Fruit fly (Drosophila melanogaster) whole organism, embryonic: ENCODE measurements around the gene Cyp12a5.

ENCODE experiments used
- Adf1 ChIP-seq: fragments of 200-800 bp; sonication (Bioruptor generic); IDR thresholded peaks from 2 replicates; pipeline ENCODE4 v1.3.6; 2022; ENCODE audit warnings: missing biosample characterization, missing genetic modification characterization
- Aef1 ChIP-seq: fragments of 200-800 bp; sonication (Bioruptor generic); IDR thresholded peaks from 3 replicates; pipeline ENCODE4 v1.3.6; 2022; ENCODE audit warnings: missing biosample characterization, missing genetic modification characterization
- BEAF-32 ChIP-seq: fragments of 200-800 bp; sonication (Bioruptor generic); optimal IDR thresholded peaks from 3 replicates; lab custom pipeline; 2017; ENCODE audit warnings: missing biosample characterization, missing genetic modification characterization, mild to moderate bottlenecking, moderate library complexity, missing genetic modification reagents
- Blimp-1 ChIP-seq: fragments of 200-800 bp; sonication (Bioruptor generic); optimal IDR thresholded peaks from 3 replicates; lab custom pipeline; 2018; ENCODE audit warnings: missing biosample characterization, missing genetic modification characterization, mild to moderate bottlenecking, moderate library complexity, missing genetic modification reagents
- CG12236 ChIP-seq: fragments of 200-800 bp; sonication (Bioruptor generic); optimal IDR thresholded peaks from 2 replicates; lab custom pipeline; 2016; ENCODE audit warnings: missing biosample characterization, missing genetic modification characterization
- CG17802 ChIP-seq: fragments of 200-800 bp; sonication (Bioruptor generic); optimal IDR thresholded peaks from 2 replicates; lab custom pipeline; 2018; ENCODE audit warnings: missing biosample characterization, mild to moderate bottlenecking, missing genetic modification characterization, moderate library complexity
- CG32767 ChIP-seq: fragments of 200-800 bp; sonication (Bioruptor generic); IDR thresholded peaks from 2 replicates; pipeline ENCODE4 v1.3.6; 2022; ENCODE audit warnings: missing biosample characterization, missing genetic modification characterization
- CG4730 ChIP-seq: fragments of 200-800 bp; sonication (Bioruptor generic); IDR thresholded peaks from 2 replicates; pipeline ENCODE4 v1.3.6; 2022; ENCODE audit warnings: missing biosample characterization, missing genetic modification characterization
- CG7372 ChIP-seq: fragments of 200-800 bp; sonication (Bioruptor generic); IDR thresholded peaks from 2 replicates; pipeline ENCODE4 v1.3.6; 2022; ENCODE audit warnings: missing biosample characterization, missing genetic modification characterization
- CG7556 ChIP-seq: fragments of 200-800 bp; sonication (Bioruptor generic); optimal IDR thresholded peaks from 2 replicates; lab custom pipeline; 2017; ENCODE audit warnings: missing biosample characterization, mild to moderate bottlenecking, missing genetic modification characterization
- CG7963 ChIP-seq: fragments of 200-800 bp; sonication (Bioruptor generic); IDR thresholded peaks from 3 replicates; pipeline ENCODE4 v1.3.6; 2022; ENCODE audit warnings: missing biosample characterization, missing genetic modification characterization; ENCODE audit not compliant: partially characterized antibody
- CG8944 ChIP-seq: fragments of 200-800 bp; sonication (Bioruptor generic); optimal IDR thresholded peaks from 3 replicates; lab custom pipeline; 2016; ENCODE audit warnings: missing biosample characterization, missing genetic modification characterization
- CG9797 ChIP-seq: fragments of 200-800 bp; sonication (Bioruptor generic); optimal IDR thresholded peaks from 3 replicates; lab custom pipeline; 2018; ENCODE audit warnings: missing biosample characterization, mild to moderate bottlenecking, missing genetic modification characterization
- CG9932 ChIP-seq: fragments of 200-800 bp; sonication (Bioruptor generic); IDR thresholded peaks from 2 replicates; pipeline ENCODE4 v1.3.6; 2022; ENCODE audit warnings: missing biosample characterization, missing genetic modification characterization
- CHES-1-like ChIP-seq: fragments of 200-800 bp; sonication (Bioruptor generic); optimal IDR thresholded peaks from 2 replicates; lab custom pipeline; 2016; ENCODE audit warnings: missing biosample characterization, missing genetic modification characterization
- Dbx ChIP-seq: fragments of 200-800 bp; sonication (Bioruptor generic); IDR thresholded peaks from 3 replicates; pipeline ENCODE4 v1.3.6; 2022; ENCODE audit warnings: missing biosample characterization, missing genetic modification characterization
- Deaf1 ChIP-seq: fragments of 200-800 bp; optimal IDR thresholded peaks from 3 replicates; lab custom pipeline; 2019; ENCODE audit warnings: missing biosample characterization, mild to moderate bottlenecking, missing genetic modification characterization, moderate library complexity
- Fer2 ChIP-seq: fragments of 200-800 bp; sonication (Bioruptor generic); optimal IDR thresholded peaks from 2 replicates; lab custom pipeline; 2018; ENCODE audit warnings: missing biosample characterization, mild to moderate bottlenecking, missing genetic modification characterization, moderate library complexity
- Gug ChIP-seq: fragments of 200-800 bp; sonication (Bioruptor generic); IDR thresholded peaks from 4 replicates; pipeline ENCODE4 v1.3.6; 2022; ENCODE audit warnings: missing biosample characterization, missing genetic modification characterization
- Lhr ChIP-seq: fragments of 200-800 bp; sonication (Bioruptor generic); optimal IDR thresholded peaks from 3 replicates; lab custom pipeline; 2017; ENCODE audit warnings: mild to moderate bottlenecking, missing biosample characterization, missing genetic modification reagents, missing genetic modification characterization
- Lim3 ChIP-seq: fragments of 200-800 bp; sonication (Bioruptor generic); IDR thresholded peaks from 2 replicates; pipeline ENCODE4 v1.3.6; 2022; ENCODE audit warnings: missing biosample characterization, missing genetic modification characterization
- Mad ChIP-seq: fragments of 200-800 bp; sonication (Bioruptor generic); optimal IDR thresholded peaks from 2 replicates; lab custom pipeline; 2016; ENCODE audit warnings: missing biosample characterization, missing genetic modification characterization
- Nf-YC ChIP-seq: fragments of 200-800 bp; optimal IDR thresholded peaks from 3 replicates; lab custom pipeline; 2019; ENCODE audit warnings: missing biosample characterization, mild to moderate bottlenecking, missing genetic modification characterization, moderate library complexity
- NfI ChIP-seq: fragments of 200-800 bp; sonication (Bioruptor generic); optimal IDR thresholded peaks from 3 replicates; lab custom pipeline; 2018; ENCODE audit warnings: missing biosample characterization, mild to moderate bottlenecking, missing genetic modification characterization, moderate library complexity
- Ravus ChIP-seq: fragments of 200-800 bp; sonication (Bioruptor generic); IDR thresholded peaks from 2 replicates; pipeline ENCODE4 v1.3.6; 2022; ENCODE audit warnings: missing biosample characterization, missing genetic modification characterization
- Sox102F ChIP-seq: fragments of 200-800 bp; sonication (Bioruptor generic); optimal IDR thresholded peaks from 2 replicates; lab custom pipeline; 2018; ENCODE audit warnings: missing biosample characterization, mild to moderate bottlenecking, missing genetic modification characterization, moderate library complexity
- abd-A ChIP-seq: fragments of 200-800 bp; sonication (Bioruptor generic); optimal IDR thresholded peaks from 3 replicates; lab custom pipeline; 2019; ENCODE audit warnings: missing biosample characterization, mild to moderate bottlenecking, missing genetic modification characterization, moderate library complexity
- ac ChIP-seq: fragments of 200-800 bp; sonication (Bioruptor generic); optimal IDR thresholded peaks from 3 replicates; lab custom pipeline; 2017; ENCODE audit warnings: missing biosample characterization, mild to moderate bottlenecking, missing genetic modification characterization
- ase ChIP-seq: fragments of 200-800 bp; sonication (Bioruptor generic); IDR thresholded peaks from 3 replicates; pipeline ENCODE4 v1.3.6; 2022; ENCODE audit warnings: missing biosample characterization, missing genetic modification characterization
- az2 ChIP-seq: fragments of 200-800 bp; sonication (Bioruptor generic); optimal IDR thresholded peaks from 3 replicates; lab custom pipeline; 2016; ENCODE audit warnings: missing biosample characterization, missing genetic modification characterization
- bowl ChIP-seq: fragments of 200-800 bp; sonication (Bioruptor generic); IDR thresholded peaks from 2 replicates; pipeline ENCODE4 v1.3.6; 2022; ENCODE audit warnings: missing biosample characterization, missing genetic modification characterization
- btn ChIP-seq: fragments of 200-800 bp; sonication (Bioruptor generic); optimal IDR thresholded peaks from 2 replicates; lab custom pipeline; 2016; ENCODE audit warnings: missing biosample characterization, missing genetic modification characterization
- cato ChIP-seq: fragments of 200-800 bp; sonication (Bioruptor generic); optimal IDR thresholded peaks from 2 replicates; lab custom pipeline; 2016; ENCODE audit warnings: missing biosample characterization, missing genetic modification characterization, borderline replicate concordance
- cwo ChIP-seq: fragments of 200-800 bp; sonication (Bioruptor generic); optimal IDR thresholded peaks from 3 replicates; lab custom pipeline; 2017; ENCODE audit warnings: missing biosample characterization, missing genetic modification characterization, mild to moderate bottlenecking, moderate library complexity, missing genetic modification reagents
- eyg ChIP-seq: fragments of 200-800 bp; sonication (Bioruptor generic); optimal IDR thresholded peaks from 3 replicates; lab custom pipeline; 2016; ENCODE audit warnings: missing biosample characterization, missing genetic modification characterization
- h ChIP-seq: fragments of >200 bp; optimal IDR thresholded peaks from 2 replicates; lab custom pipeline; 2017
- hkb ChIP-seq, 2 experiments: fragments of 200-800 bp in 1 of 2; fragments of >200 bp in 1 of 2; sonication (Bioruptor generic) in 1 of 2; IDR thresholded peaks in 1 of 2; optimal IDR thresholded peaks in 1 of 2; 2 replicates each; pipeline versions ENCODE4 v1.3.6 to Lab custom; 2017 to 2022; ENCODE audit warnings: missing biosample characterization in 1 of 2, missing genetic modification characterization in 1 of 2
- jing ChIP-seq: fragments of 200-800 bp; sonication (Bioruptor generic); optimal IDR thresholded peaks from 2 replicates; lab custom pipeline; 2018; ENCODE audit warnings: missing biosample characterization, mild to moderate bottlenecking, missing genetic modification characterization
- jumu ChIP-seq: fragments of 200-800 bp; sonication (Bioruptor generic); optimal IDR thresholded peaks from 3 replicates; lab custom pipeline; 2016; ENCODE audit warnings: missing biosample characterization, missing genetic modification characterization
- knrl ChIP-seq: fragments of 200-800 bp; sonication (Bioruptor generic); IDR thresholded peaks from 3 replicates; pipeline ENCODE4 v1.3.6; 2022; ENCODE audit warnings: missing biosample characterization, missing genetic modification characterization; ENCODE audit not compliant: partially characterized antibody
- nerfin-1 ChIP-seq: fragments of 200-800 bp; sonication (Bioruptor generic); optimal IDR thresholded peaks from 3 replicates; lab custom pipeline; 2019; ENCODE audit warnings: missing biosample characterization, mild to moderate bottlenecking, missing genetic modification characterization, moderate library complexity
- pros ChIP-seq: fragments of 200-800 bp; sonication (Bioruptor generic); optimal IDR thresholded peaks from 3 replicates; lab custom pipeline; 2019; ENCODE audit warnings: missing biosample characterization, mild to moderate bottlenecking, missing genetic modification characterization, moderate library complexity
- schlank ChIP-seq: fragments of 200-800 bp; sonication (Bioruptor generic); optimal IDR thresholded peaks from 2 replicates; lab custom pipeline; 2018; ENCODE audit warnings: missing biosample characterization, mild to moderate bottlenecking, missing genetic modification characterization
- sens-2 ChIP-seq: fragments of 200-800 bp; sonication (Bioruptor generic); IDR thresholded peaks from 2 replicates; pipeline ENCODE4 v1.3.6; 2022; ENCODE audit warnings: missing biosample characterization, missing genetic modification characterization
- sima ChIP-seq: fragments of 200-800 bp; sonication (Bioruptor generic); optimal IDR thresholded peaks from 2 replicates; lab custom pipeline; 2016; ENCODE audit warnings: missing biosample characterization, missing genetic modification characterization
- slou ChIP-seq: fragments of 200-800 bp; sonication (Bioruptor generic); optimal IDR thresholded peaks from 3 replicates; lab custom pipeline; 2016; ENCODE audit warnings: missing biosample characterization, missing genetic modification characterization
- tgo ChIP-seq: fragments of 200-800 bp; sonication (Bioruptor generic); IDR thresholded peaks from 3 replicates; pipeline ENCODE4 v1.3.6; 2022; ENCODE audit warnings: missing biosample characterization, missing genetic modification characterization
- ttk ChIP-seq: fragments of 200-800 bp; sonication (Bioruptor generic); IDR thresholded peaks from 2 replicates; pipeline ENCODE4 v2.1.2; 2022; ENCODE audit warnings: missing biosample characterization, missing genetic modification characterization
- vvl ChIP-seq: fragments of 200-800 bp; sonication (Bioruptor generic); IDR thresholded peaks from 2 replicates; pipeline ENCODE4 v1.3.6; 2022; ENCODE audit warnings: missing biosample characterization, missing genetic modification characterization
- wdn ChIP-seq: fragments of 200-800 bp; sonication (Bioruptor generic); IDR thresholded peaks from 2 replicates; pipeline ENCODE4 v1.3.6; 2022; ENCODE audit warnings: missing biosample characterization, missing genetic modification characterization
- z ChIP-seq: fragments of 200-800 bp; sonication (Bioruptor generic); IDR thresholded peaks from 3 replicates; pipeline ENCODE4 v1.3.6; 2022; ENCODE audit warnings: missing biosample characterization, missing genetic modification characterization

The Cyp12a5 gene

dm6 chr3R:19094039-19094438 is 38.4 kb upstream of the Cyp12a5 start, which contains the start of gene cdi (continued):
- TF ChIP-seq btn (GFP tag; lab: Kevin White, UChicago) = no peak
- TF ChIP-seq CG9797 (GFP tag; lab: Kevin White, UChicago) = peak; percentile 68
- no peak for TF ChIP-seq Mad (GFP tag; lab: Kevin White, UChicago)
- TF ChIP-seq Lim3 (GFP tag; lab: Robert Waterston, UW) = no peak
- TF ChIP-seq bowl (GFP tag; lab: Robert Waterston, UW) = no peak
- TF ChIP-seq vvl = peak; percentile 60
- no peak for TF ChIP-seq CG17802 (tag; lab: Kevin White, UChicago)
- TF ChIP-seq cwo = peak; percentile 34
- peak; percentile 81 for TF ChIP-seq BEAF-32 (GFP tag; lab: Kevin White, UChicago)
- 0 out of 3 replicates have a peak, but pooled peaks have one; percentile 51 for TF ChIP-seq z (GFP tag; lab: Robert Waterston, UW)
- TF ChIP-seq knrl (GFP tag; lab: Robert Waterston, UW) = peak; percentile 71
- TF ChIP-seq hkb (optimal IDR thresholded peaks at IDR 0.05; lab: Kevin White, UChicago) = no peak
- TF ChIP-seq hkb (GFP tag; IDR thresholded peaks at IDR 0.05; lab: Robert Waterston, UW) = peak; percentile 29; the same call in 1 of the 2 replicates
- no peak for TF ChIP-seq nerfin-1 (tag; lab: Kevin White, UChicago)
- TF ChIP-seq CG4730 (GFP tag; lab: Robert Waterston, UW) = no peak
- no peak for TF ChIP-seq wdn (GFP tag; lab: Robert Waterston, UW)
- no peak for TF ChIP-seq cato (GFP tag; lab: Kevin White, UChicago)
- no peak for TF ChIP-seq Fer2 (tag; lab: Kevin White, UChicago)
- no peak for TF ChIP-seq CG8944 (GFP tag; lab: Kevin White, UChicago)
- TF ChIP-seq Ravus = no peak
- TF ChIP-seq CG32767 = peak; percentile 37; the same call in 1 of the 2 replicates
- no peak for TF ChIP-seq schlank
- no peak for TF ChIP-seq eyg (GFP tag; lab: Kevin White, UChicago)
- TF ChIP-seq CG7372 (GFP tag; lab: Robert Waterston, UW) = no peak
- no peak for TF ChIP-seq NfI (GFP tag; lab: Kevin White, UChicago)
- no peak for TF ChIP-seq abd-A (tag; lab: Kevin White, UChicago)
- no peak for TF ChIP-seq jumu
- peak; percentile 74 for TF ChIP-seq Deaf1
- TF ChIP-seq ase (GFP tag; lab: Robert Waterston, UW) = no peak
- TF ChIP-seq Aef1 (GFP tag; lab: Robert Waterston, UW) = no peak
- no peak for TF ChIP-seq slou (GFP tag; lab: Kevin White, UChicago)
- TF ChIP-seq ac (GFP tag; lab: Kevin White, UChicago) = no peak
- no peak for TF ChIP-seq Nf-YC (tag; lab: Kevin White, UChicago)
- TF ChIP-seq Gug (GFP tag; lab: Robert Waterston, UW) = no peak
- no peak for TF ChIP-seq jing (GFP tag; lab: Kevin White, UChicago)
- TF ChIP-seq CG12236 = no peak
- TF ChIP-seq CG9932 (GFP tag; lab: Robert Waterston, UW) = peak; percentile 42; the same call in 1 of the 2 replicates
- TF ChIP-seq Lhr (GFP tag; lab: Kevin White, UChicago) = no peak
- no peak for TF ChIP-seq sima
- no peak for TF ChIP-seq pros (GFP tag; lab: Kevin White, UChicago)
- TF ChIP-seq Adf1 (GFP tag; lab: Robert Waterston, UW) = no peak; the same call in 1 of the 2 replicates
- TF ChIP-seq CG7963 (GFP tag; lab: Robert Waterston, UW) = peak; percentile 47; the same call in 1 of the 3 replicates
- peak; percentile 56 for TF ChIP-seq CHES-1-like (GFP tag; lab: Kevin White, UChicago)
- no peak for TF ChIP-seq sens-2 (GFP tag; lab: Robert Waterston, UW)
- TF ChIP-seq h (lab: Kevin White, UChicago) = no peak
- peak; percentile 29; the same call in 1 of the 3 replicates for TF ChIP-seq tgo (GFP tag; lab: Robert Waterston, UW)
- no peak for TF ChIP-seq Blimp-1
- peak; percentile 62; the same call in 2 of the 3 replicates for TF ChIP-seq Dbx (GFP tag; lab: Robert Waterston, UW)
- no peak for TF ChIP-seq ttk (GFP tag; lab: Robert Waterston, UW)
- TF ChIP-seq Sox102F (GFP tag; lab: Kevin White, UChicago) = no peak
- no peak for TF ChIP-seq az2 (GFP tag; lab: Kevin White, UChicago)
- no peak for TF ChIP-seq CG7556 (GFP tag; lab: Kevin White, UChicago)
